Worm (Caenorhabditis elegans) whole organism, late embryonic: ENCODE measurements around the gene C14C11.1.
A peak's percentile ranks its signal among the peaks of the same experiment; 100 is the strongest.

Experiments
- C08G9.2 ChIP-seq: sonication (generic microtip); optimal IDR thresholded peaks from 2 replicates; lab custom pipeline; 2016; ENCODE audit warnings: mild to moderate bottlenecking, missing genetic modification characterization, moderate library complexity, missing compliant biosample characterization
- C38D4.7 ChIP-seq: fragments of 200-800 bp; sonication (Bioruptor generic); optimal IDR thresholded peaks from 2 replicates; lab custom pipeline; 2018; ENCODE audit warnings: mild to moderate bottlenecking, missing genetic modification characterization, moderate library complexity, missing compliant biosample characterization
- F13H6.1 ChIP-seq: sonication (generic microtip); optimal IDR thresholded peaks from 2 replicates; lab custom pipeline; 2016; ENCODE audit warnings: missing genetic modification characterization, missing compliant biosample characterization
- K02D7.2 ChIP-seq: sonication (generic microtip); optimal IDR thresholded peaks from 2 replicates; lab custom pipeline; 2017; ENCODE audit warnings: mild to moderate bottlenecking, missing genetic modification characterization, missing compliant biosample characterization
- K09A11.1 ChIP-seq: sonication (generic microtip); optimal IDR thresholded peaks from 2 replicates; lab custom pipeline; 2017; ENCODE audit warnings: antibody characterized with exemption, mild to moderate bottlenecking, missing genetic modification characterization, missing compliant biosample characterization; ENCODE audit not compliant: insufficient read depth
- ahr-1 ChIP-seq: sonication (generic microtip); optimal IDR thresholded peaks from 2 replicates; lab custom pipeline; 2016; ENCODE audit warnings: missing genetic modification characterization, missing compliant biosample characterization
- ama-1 ChIP-seq: fragments of 150-350 bp; optimal IDR thresholded peaks from 2 replicates; lab custom pipeline; 2014
- ceh-14 ChIP-seq: sonication (generic microtip); optimal IDR thresholded peaks from 2 replicates; lab custom pipeline; 2016; ENCODE audit warnings: missing genotype, missing genetic modification characterization, missing compliant biosample characterization
- ceh-18 ChIP-seq: sonication (generic microtip); optimal IDR thresholded peaks from 2 replicates; lab custom pipeline; 2016; ENCODE audit warnings: missing genetic modification characterization, missing compliant biosample characterization
- ceh-2 ChIP-seq: sonication (generic microtip); optimal IDR thresholded peaks from 2 replicates; lab custom pipeline; 2016; ENCODE audit warnings: missing genotype, missing genetic modification characterization, missing compliant biosample characterization
- ceh-30 ChIP-seq: fragments of 150-350 bp; optimal IDR thresholded peaks from 2 replicates; lab custom pipeline; 2014; ENCODE audit warnings: missing biosample characterization, missing genetic modification characterization
- ceh-31 ChIP-seq: sonication (generic microtip); optimal IDR thresholded peaks from 2 replicates; lab custom pipeline; 2016; ENCODE audit warnings: missing genetic modification characterization, missing compliant biosample characterization
- ceh-34 ChIP-seq: sonication (generic microtip); optimal IDR thresholded peaks from 2 replicates; lab custom pipeline; 2016; ENCODE audit warnings: mild to moderate bottlenecking, missing genetic modification characterization, missing compliant biosample characterization
- ceh-45 ChIP-seq: fragments of 200-800 bp; sonication (Bioruptor generic); IDR thresholded peaks from 2 replicates; pipeline ENCODE4 v1.3.6; 2022; ENCODE audit warnings: missing genetic modification reagents, missing genetic modification characterization, missing compliant biosample characterization
- ceh-48 ChIP-seq: sonication (generic microtip); optimal IDR thresholded peaks from 2 replicates; lab custom pipeline; 2016; ENCODE audit warnings: missing genetic modification characterization, inconsistent platforms, missing compliant biosample characterization
- ceh-6 ChIP-seq: fragments of 200-800 bp; sonication (Bioruptor generic); optimal IDR thresholded peaks from 2 replicates; lab custom pipeline; 2018; ENCODE audit warnings: mild to moderate bottlenecking, missing genetic modification characterization, missing compliant biosample characterization
- che-1 ChIP-seq: sonication (generic microtip); optimal IDR thresholded peaks from 2 replicates; lab custom pipeline; 2016; ENCODE audit warnings: mild to moderate bottlenecking, missing genetic modification characterization, missing compliant biosample characterization
- dmd-4 ChIP-seq: sonication (generic microtip); optimal IDR thresholded peaks from 2 replicates; lab custom pipeline; 2016; ENCODE audit warnings: borderline replicate concordance, missing genetic modification characterization, missing compliant biosample characterization
- dve-1 ChIP-seq: sonication (generic microtip); optimal IDR thresholded peaks from 2 replicates; lab custom pipeline; 2017; ENCODE audit warnings: antibody characterized with exemption, mild to moderate bottlenecking, missing genetic modification characterization, missing compliant biosample characterization
- elt-4 ChIP-seq: sonication (generic microtip); optimal IDR thresholded peaks from 2 replicates; lab custom pipeline; 2016; ENCODE audit warnings: missing genetic modification characterization, missing compliant biosample characterization
- eyg-1 ChIP-seq: sonication (generic microtip); optimal IDR thresholded peaks from 2 replicates; lab custom pipeline; 2016; ENCODE audit warnings: missing genotype, missing genetic modification characterization, missing compliant biosample characterization
- fax-1 ChIP-seq: sonication (generic microtip); optimal IDR thresholded peaks from 2 replicates; lab custom pipeline; 2016; ENCODE audit warnings: missing genotype, missing genetic modification characterization, missing compliant biosample characterization
- fkh-10 ChIP-seq: fragments of 150-350 bp; optimal IDR thresholded peaks from 2 replicates; lab custom pipeline; 2014; ENCODE audit warnings: missing biosample characterization, missing genetic modification reagents, missing genetic modification characterization
- fkh-6 ChIP-seq: sonication (generic microtip); optimal IDR thresholded peaks from 2 replicates; lab custom pipeline; 2016; ENCODE audit warnings: missing genetic modification characterization, missing compliant biosample characterization
- gmeb-2 ChIP-seq: sonication (generic microtip); optimal IDR thresholded peaks from 2 replicates; lab custom pipeline; 2016; ENCODE audit warnings: missing genetic modification characterization, inconsistent platforms, missing compliant biosample characterization
- hlh-13 ChIP-seq: fragments of 200-800 bp; sonication (Bioruptor generic); optimal IDR thresholded peaks from 2 replicates; lab custom pipeline; 2018; ENCODE audit warnings: mild to moderate bottlenecking, missing genetic modification characterization, missing compliant biosample characterization
- hlh-15 ChIP-seq: sonication (generic microtip); optimal IDR thresholded peaks from 2 replicates; lab custom pipeline; 2016; ENCODE audit warnings: missing genetic modification characterization, missing compliant biosample characterization
- hlh-30 ChIP-seq: sonication (generic microtip); optimal IDR thresholded peaks from 2 replicates; lab custom pipeline; 2017; ENCODE audit warnings: antibody characterized with exemption, missing genetic modification characterization, missing compliant biosample characterization; ENCODE audit not compliant: insufficient read depth
- hlh-6 ChIP-seq: sonication (generic microtip); optimal IDR thresholded peaks from 2 replicates; lab custom pipeline; 2016; ENCODE audit warnings: missing genotype, missing genetic modification characterization, missing compliant biosample characterization
- hlh-8 ChIP-seq: sonication (generic microtip); optimal IDR thresholded peaks from 2 replicates; lab custom pipeline; 2016; ENCODE audit warnings: missing genotype, missing genetic modification characterization, missing compliant biosample characterization
- lim-6 ChIP-seq: sonication (generic microtip); optimal IDR thresholded peaks from 2 replicates; lab custom pipeline; 2016; ENCODE audit warnings: missing genetic modification characterization, missing compliant biosample characterization
- lin-11 ChIP-seq: fragments of 200-800 bp; sonication (Bioruptor generic); optimal IDR thresholded peaks from 2 replicates; lab custom pipeline; 2018; ENCODE audit warnings: mild to moderate bottlenecking, missing genetic modification characterization, missing compliant biosample characterization
- madf-2 ChIP-seq: sonication (generic microtip); optimal IDR thresholded peaks from 2 replicates; lab custom pipeline; 2017; ENCODE audit warnings: missing genetic modification characterization, missing compliant biosample characterization
- nfya-1 ChIP-seq: sonication (generic microtip); optimal IDR thresholded peaks from 2 replicates; lab custom pipeline; 2017; ENCODE audit warnings: missing genetic modification characterization, mild to moderate bottlenecking, missing compliant biosample characterization, antibody characterized with exemption, moderate library complexity
- npax-4 ChIP-seq: sonication (generic microtip); optimal IDR thresholded peaks from 2 replicates; lab custom pipeline; 2016; ENCODE audit warnings: missing genetic modification characterization, missing compliant biosample characterization
- odd-2 ChIP-seq: sonication (generic microtip); optimal IDR thresholded peaks from 2 replicates; lab custom pipeline; 2017; ENCODE audit warnings: antibody characterized with exemption, mild to moderate bottlenecking, missing genetic modification characterization, missing compliant biosample characterization
- pag-3 ChIP-seq: sonication (generic microtip); optimal IDR thresholded peaks from 2 replicates; lab custom pipeline; 2016; ENCODE audit warnings: missing compliant biosample characterization, missing genetic modification characterization, borderline replicate concordance
- pax-1 ChIP-seq: fragments of 150-350 bp; optimal IDR thresholded peaks from 2 replicates; lab custom pipeline; 2014; ENCODE audit warnings: missing biosample characterization, missing genetic modification characterization
- pha-4 ChIP-seq: fragments of 150-350 bp; optimal IDR thresholded peaks from 2 replicates; lab custom pipeline; 2018; ENCODE audit warnings: missing biosample characterization, missing genetic modification reagents, missing genetic modification characterization
- pqm-1 ChIP-seq: sonication (generic microtip); optimal IDR thresholded peaks from 2 replicates; lab custom pipeline; 2016; ENCODE audit warnings: missing genetic modification characterization, missing compliant biosample characterization
- pros-1 ChIP-seq: fragments of 150-350 bp; optimal IDR thresholded peaks from 2 replicates; lab custom pipeline; 2014; ENCODE audit warnings: missing biosample characterization, missing genetic modification reagents, missing genetic modification characterization
- ref-2 ChIP-seq: sonication (generic microtip); optimal IDR thresholded peaks from 2 replicates; lab custom pipeline; 2016; ENCODE audit warnings: missing genetic modification characterization, missing compliant biosample characterization
- rnt-1 ChIP-seq: sonication (generic microtip); optimal IDR thresholded peaks from 2 replicates; lab custom pipeline; 2016; ENCODE audit warnings: missing genetic modification characterization, missing compliant biosample characterization
- sox-2 ChIP-seq: fragments of 200-800 bp; sonication (Bioruptor generic); IDR thresholded peaks from 2 replicates; pipeline ENCODE4 v1.3.6; 2022; ENCODE audit warnings: missing genetic modification reagents, missing genetic modification characterization, missing compliant biosample characterization
- sox-4 ChIP-seq: sonication (generic microtip); optimal IDR thresholded peaks from 2 replicates; lab custom pipeline; 2017; ENCODE audit warnings: mild to moderate bottlenecking, missing genetic modification characterization, inconsistent platforms, missing compliant biosample characterization
- syd-9 ChIP-seq: sonication (generic microtip); optimal IDR thresholded peaks from 2 replicates; lab custom pipeline; 2016; ENCODE audit warnings: mild to moderate bottlenecking, missing genetic modification characterization, moderate library complexity, missing compliant biosample characterization
- tbx-2 ChIP-seq: sonication (generic microtip); optimal IDR thresholded peaks from 2 replicates; lab custom pipeline; 2016; ENCODE audit warnings: missing genetic modification characterization, missing compliant biosample characterization
- tbx-7 ChIP-seq: sonication (generic microtip); optimal IDR thresholded peaks from 2 replicates; lab custom pipeline; 2016; ENCODE audit warnings: missing genotype, missing genetic modification characterization, missing compliant biosample characterization
- ttx-3 ChIP-seq: sonication (generic microtip); optimal IDR thresholded peaks from 2 replicates; lab custom pipeline; 2016; ENCODE audit warnings: missing genetic modification reagents, missing genetic modification characterization, missing compliant biosample characterization
- unc-3 ChIP-seq, 2 experiments: fragments of 200-800 bp in 1 of 2; sonication (Bioruptor generic) in 1 of 2; sonication (generic microtip) in 1 of 2; conservative IDR thresholded peaks in 1 of 2; optimal IDR thresholded peaks in 1 of 2; 2 replicates each; pipeline versions ENCODE4 v1.3.6 to Lab custom; 2016 to 2022; ENCODE audit warnings: missing compliant biosample characterization in 2 of 2, missing genetic modification characterization in 2 of 2, missing genetic modification reagents in 1 of 2
- unc-55 ChIP-seq: sonication (generic microtip); optimal IDR thresholded peaks from 2 replicates; lab custom pipeline; 2017; ENCODE audit warnings: missing biosample characterization, missing genetic modification reagents, missing genetic modification characterization
- unc-86 ChIP-seq: sonication (generic microtip); optimal IDR thresholded peaks from 2 replicates; lab custom pipeline; 2016; ENCODE audit warnings: missing genetic modification characterization, missing compliant biosample characterization
- zip-5 ChIP-seq: sonication (generic microtip); optimal IDR thresholded peaks from 2 replicates; lab custom pipeline; 2016; ENCODE audit warnings: missing genetic modification characterization, missing compliant biosample characterization
- ztf-16 ChIP-seq: sonication (generic microtip); optimal IDR thresholded peaks from 2 replicates; lab custom pipeline; 2017; ENCODE audit warnings: missing genetic modification characterization, missing compliant biosample characterization

The C14C11.1 gene

ce11 chrV:5684534-5684933 is 21.1 kb downstream of the C14C11.1 start, which contains the start of the genes hmgs-1 and F25B4.4:
Gene hmgs-1 (minus strand): TSS chrV:5684589.
Gene F25B4.4 (plus strand): TSS chrV:5684873.
- TF ChIP-seq hlh-13 (GFP tag; lab: Kevin White, UChicago) (no peak), npax-4 (no peak), C38D4.7 (no peak), ceh-34 (tag; lab: Kevin White, UChicago) (peak; percentile 25), tbx-7 (no peak), ceh-2 (tag; lab: Kevin White, UChicago) (peak; percentile 13), ceh-18 (tag; lab: Kevin White, UChicago) (peak; percentile 83), K09A11.1 (tag; lab: Kevin White, UChicago) (peak; percentile 9), fkh-6 (tag; lab: Kevin White, UChicago) (no peak), pqm-1 (tag; lab: Kevin White, UChicago) (no peak), hlh-6 (tag; lab: Kevin White, UChicago) (no peak), unc-86 (tag; lab: Kevin White, UChicago) (peak; percentile 41), ceh-48 (no peak), lin-11 (tag; lab: Kevin White, UChicago) (no peak), ceh-31 (peak; percentile 77), C08G9.2 (tag; lab: Kevin White, UChicago) (no peak), sox-2 (GFP tag; lab: Robert Waterston, UW) (no peak), madf-2 (tag; lab: Kevin White, UChicago) (no peak), F13H6.1 (tag; lab: Kevin White, UChicago) (no peak), unc-55 (GFP tag; lab: Kevin White, UChicago) (peak; percentile 29), pros-1 (tag; lab: Kevin White, UChicago) (no peak), ceh-30 (no peak), ceh-45 (no peak), nfya-1 (peak; percentile 81), rnt-1 (peak; percentile 69), pha-4 (tag; lab: Kevin White, UChicago) (no peak), zip-5 (tag; lab: Kevin White, UChicago) (no peak), hlh-15 (tag; lab: Kevin White, UChicago) (no peak), che-1 (no peak), hlh-8 (no peak), syd-9 (no peak), sox-4 (tag; lab: Kevin White, UChicago) (no peak), lim-6 (no peak), elt-4 (tag; lab: Kevin White, UChicago) (no peak), dmd-4 (tag; lab: Kevin White, UChicago) (peak; percentile 9), K02D7.2 (tag; lab: Kevin White, UChicago) (no peak), ama-1 (no peak), gmeb-2 (no peak), ceh-14 (tag; lab: Kevin White, UChicago) (peak; percentile 15), eyg-1 (tag; lab: Kevin White, UChicago) (no peak), ztf-16 (tag; lab: Kevin White, UChicago) (no peak), hlh-30 (tag; lab: Kevin White, UChicago) (peak; percentile 13), dve-1 (tag; lab: Kevin White, UChicago) (peak; percentile 59), ttx-3 (tag; lab: Kevin White, UChicago) (no peak), tbx-2 (peak; percentile 69), unc-3 (GFP tag; conservative IDR thresholded peaks at IDR 0.05; lab: Robert Waterston, UW) (no peak), unc-3 (tag; optimal IDR thresholded peaks at IDR 0.05; lab: Kevin White, UChicago) (no peak), pax-1 (tag; lab: Kevin White, UChicago) (peak; percentile 35), odd-2 (no peak), ceh-6 (GFP tag; lab: Kevin White, UChicago) (no peak), fkh-10 (GFP tag; lab: Kevin White, UChicago) (no peak), ref-2 (peak; percentile 56), fax-1 (no peak), pag-3 (no peak), ahr-1 (tag; lab: Kevin White, UChicago) (no peak)
